Worm (Caenorhabditis elegans) whole organism, young adult: Measurements from ENCODE around the gene K11H12.9.

Experiments used
- D2030.7 ChIP-seq: fragments of 200-800 bp; sonication (Bioruptor generic); IDR thresholded peaks from 2 replicates; pipeline ENCODE4 v1.3.6; 2022; ENCODE audit warnings: missing genetic modification reagents, missing genetic modification characterization, missing compliant biosample characterization
- F22D6.2 ChIP-seq: sonication (generic microtip); optimal IDR thresholded peaks from 2 replicates; lab custom pipeline; 2016; ENCODE audit warnings: mild to moderate bottlenecking, missing genetic modification characterization, missing compliant biosample characterization
- F23B12.7 ChIP-seq: sonication (generic microtip); optimal IDR thresholded peaks from 2 replicates; lab custom pipeline; 2017; ENCODE audit warnings: missing genetic modification characterization, mild to moderate bottlenecking, missing compliant biosample characterization, antibody characterized with exemption, moderate library complexity; ENCODE audit not compliant: insufficient read depth
- F33H1.4 ChIP-seq: fragments of 200-800 bp; sonication (Bioruptor generic); IDR thresholded peaks from 2 replicates; pipeline ENCODE4 v1.3.6; 2022; ENCODE audit warnings: missing genetic modification reagents, missing genetic modification characterization, missing compliant biosample characterization
- F39B2.1 ChIP-seq: fragments of 200-800 bp; sonication (Bioruptor generic); IDR thresholded peaks from 2 replicates; pipeline ENCODE4 v1.3.6; 2022; ENCODE audit warnings: missing genetic modification reagents, missing genetic modification characterization, missing compliant biosample characterization
- F57A8.1 ChIP-seq: fragments of 200-800 bp; sonication (Bioruptor generic); optimal IDR thresholded peaks from 2 replicates; lab custom pipeline; 2018; ENCODE audit warnings: mild to moderate bottlenecking, missing genetic modification characterization, moderate library complexity, missing compliant biosample characterization
- K11D2.4 ChIP-seq: fragments of 200-800 bp; sonication (Bioruptor generic); IDR thresholded peaks from 2 replicates; pipeline ENCODE4 v1.3.6; 2022; ENCODE audit warnings: missing genetic modification reagents, missing genetic modification characterization, missing compliant biosample characterization
- Y79H2A.3 ChIP-seq: fragments of 200-800 bp; sonication (Bioruptor generic); conservative IDR thresholded peaks from 2 replicates; pipeline ENCODE4 v1.3.6; 2022; ENCODE audit warnings: missing genetic modification reagents, missing genetic modification characterization, missing compliant biosample characterization
- Y95B8A.8 ChIP-seq: fragments of 200-800 bp; sonication (Bioruptor generic); IDR thresholded peaks from 2 replicates; pipeline ENCODE4 v1.3.6; 2022; ENCODE audit warnings: missing genetic modification reagents, missing genetic modification characterization, missing compliant biosample characterization
- attf-3 ChIP-seq: fragments of 200-800 bp; sonication (Bioruptor generic); conservative IDR thresholded peaks from 2 replicates; pipeline ENCODE4 v1.3.6; 2022; ENCODE audit warnings: missing genetic modification reagents, missing genetic modification characterization, missing compliant biosample characterization
- attf-5 ChIP-seq: fragments of 200-800 bp; sonication (Bioruptor generic); optimal IDR thresholded peaks from 2 replicates; lab custom pipeline; 2018; ENCODE audit warnings: mild to moderate bottlenecking, missing genetic modification characterization, missing compliant biosample characterization
- attf-6 ChIP-seq: fragments of 200-800 bp; sonication (Bioruptor generic); IDR thresholded peaks from 2 replicates; pipeline ENCODE4 v1.3.6; 2022; ENCODE audit warnings: missing genetic modification reagents, missing genetic modification characterization, missing compliant biosample characterization
- bed-2 ChIP-seq: fragments of 200-800 bp; sonication (Bioruptor generic); IDR thresholded peaks from 2 replicates; pipeline ENCODE4 v1.3.6; 2022; ENCODE audit warnings: missing genetic modification reagents, missing genetic modification characterization, missing compliant biosample characterization
- ccch-3 ChIP-seq: fragments of 200-800 bp; sonication (Bioruptor generic); optimal IDR thresholded peaks from 2 replicates; lab custom pipeline; 2018; ENCODE audit warnings: mild to moderate bottlenecking, missing genetic modification characterization, missing compliant biosample characterization
- cebp-2 ChIP-seq: fragments of 200-800 bp; sonication (Bioruptor generic); IDR thresholded peaks from 2 replicates; pipeline ENCODE4 v1.3.6; 2022; ENCODE audit warnings: missing genetic modification characterization, missing compliant biosample characterization
- ceh-40 ChIP-seq: fragments of 200-800 bp; sonication (Bioruptor generic); IDR thresholded peaks from 2 replicates; pipeline ENCODE4 v1.3.6; 2022; ENCODE audit warnings: missing genetic modification characterization, missing compliant biosample characterization
- ceh-91 ChIP-seq: fragments of 200-800 bp; sonication (Bioruptor generic); IDR thresholded peaks from 2 replicates; pipeline ENCODE4 v1.3.6; 2022; ENCODE audit warnings: missing genetic modification reagents, missing genetic modification characterization, missing compliant biosample characterization
- die-1 ChIP-seq: sonication (generic microtip); optimal IDR thresholded peaks from 2 replicates; lab custom pipeline; 2016; ENCODE audit warnings: missing genotype, mild to moderate bottlenecking, missing genetic modification characterization, missing compliant biosample characterization
- dpl-1 ChIP-seq: fragments of 150-350 bp; optimal IDR thresholded peaks from 2 replicates; lab custom pipeline; 2014; ENCODE audit warnings: missing biosample characterization, missing genetic modification reagents, missing genetic modification characterization
- egl-18 ChIP-seq: fragments of 200-800 bp; sonication (Bioruptor generic); IDR thresholded peaks from 2 replicates; pipeline ENCODE4 v1.3.6; 2022; ENCODE audit warnings: missing genetic modification reagents, missing genetic modification characterization, missing compliant biosample characterization
- him-1 ChIP-seq: sonication (generic microtip); optimal IDR thresholded peaks from 2 replicates; lab custom pipeline; 2016; ENCODE audit warnings: missing genotype, missing genetic modification reagents, missing genetic modification characterization, missing compliant biosample characterization
- hsf-1 ChIP-seq: fragments of 200-800 bp; sonication (Bioruptor generic); IDR thresholded peaks from 2 replicates; pipeline ENCODE4 v1.3.6; 2022; ENCODE audit warnings: missing genetic modification reagents, missing genetic modification characterization, missing compliant biosample characterization
- let-526 ChIP-seq: fragments of 200-800 bp; sonication (Bioruptor generic); IDR thresholded peaks from 2 replicates; pipeline ENCODE4 v1.3.6; 2022; ENCODE audit warnings: missing genetic modification reagents, missing genetic modification characterization, missing compliant biosample characterization
- let-607 ChIP-seq, 2 experiments: fragments of 200-800 bp in 1 of 2; sonication (Bioruptor generic) in 1 of 2; sonication (generic microtip) in 1 of 2; optimal IDR thresholded peaks; 2 replicates each; lab custom pipeline; 2016 to 2018; ENCODE audit warnings: mild to moderate bottlenecking in 2 of 2, missing compliant biosample characterization in 2 of 2, missing genetic modification characterization in 2 of 2, moderate library complexity in 2 of 2, missing genotype in 1 of 2
- lin-26 ChIP-seq: fragments of 200-800 bp; sonication (Bioruptor generic); IDR thresholded peaks from 2 replicates; pipeline ENCODE4 v1.3.6; 2022; ENCODE audit warnings: missing genetic modification reagents, missing genetic modification characterization, missing compliant biosample characterization
- lsl-1 ChIP-seq: fragments of 200-800 bp; sonication (Bioruptor generic); optimal IDR thresholded peaks from 2 replicates; lab custom pipeline; 2018; ENCODE audit warnings: mild to moderate bottlenecking, missing genetic modification characterization, moderate library complexity, missing compliant biosample characterization
- lsy-27 ChIP-seq: sonication (generic microtip); optimal IDR thresholded peaks from 2 replicates; lab custom pipeline; 2017; ENCODE audit warnings: missing genetic modification characterization, mild to moderate bottlenecking, missing compliant biosample characterization, antibody characterized with exemption, missing genotype, borderline replicate concordance; ENCODE audit not compliant: insufficient read depth
- nfya-1 ChIP-seq: sonication (generic microtip); optimal IDR thresholded peaks from 2 replicates; lab custom pipeline; 2017; ENCODE audit warnings: antibody characterized with exemption, missing compliant biosample characterization, missing genetic modification characterization, borderline replicate concordance; ENCODE audit not compliant: insufficient read depth
- nfyb-1 ChIP-seq: fragments of 200-800 bp; sonication (Bioruptor generic); IDR thresholded peaks from 2 replicates; pipeline ENCODE4 v1.3.6; 2022; ENCODE audit warnings: missing genetic modification reagents, missing genetic modification characterization, missing compliant biosample characterization
- nhr-27 ChIP-seq: fragments of 200-800 bp; sonication (Bioruptor generic); optimal IDR thresholded peaks from 2 replicates; lab custom pipeline; 2018; ENCODE audit warnings: mild to moderate bottlenecking, missing genetic modification characterization, moderate library complexity, missing compliant biosample characterization
- nhr-80 ChIP-seq: sonication (generic microtip); optimal IDR thresholded peaks from 2 replicates; lab custom pipeline; 2016; ENCODE audit warnings: missing genetic modification characterization, missing compliant biosample characterization
- repo-1 ChIP-seq: sonication (generic microtip); optimal IDR thresholded peaks from 2 replicates; lab custom pipeline; 2017; ENCODE audit warnings: mild to moderate bottlenecking, missing genetic modification characterization, missing compliant biosample characterization
- sea-2 ChIP-seq: fragments of 200-800 bp; sonication (Bioruptor generic); IDR thresholded peaks from 2 replicates; pipeline ENCODE4 v1.3.6; 2022; ENCODE audit warnings: missing genetic modification characterization, missing compliant biosample characterization
- snpc-1.3 ChIP-seq: sonication (generic microtip); optimal IDR thresholded peaks from 2 replicates; lab custom pipeline; 2017; ENCODE audit warnings: missing genetic modification characterization, mild to moderate bottlenecking, missing compliant biosample characterization, antibody characterized with exemption, moderate library complexity, missing genotype, missing genetic modification reagents; ENCODE audit not compliant: insufficient read depth
- snpc-3.4 ChIP-seq: sonication (generic microtip); optimal IDR thresholded peaks from 2 replicates; lab custom pipeline; 2017; ENCODE audit warnings: missing genetic modification characterization, mild to moderate bottlenecking, missing compliant biosample characterization, antibody characterized with exemption, moderate library complexity, missing genotype, missing genetic modification reagents
- sptf-2 ChIP-seq: fragments of 200-800 bp; sonication (Bioruptor generic); optimal IDR thresholded peaks from 2 replicates; lab custom pipeline; 2018; ENCODE audit warnings: mild to moderate bottlenecking, missing genetic modification characterization, missing compliant biosample characterization
- tlf-1 ChIP-seq: fragments of 200-800 bp; sonication (Bioruptor generic); optimal IDR thresholded peaks from 2 replicates; lab custom pipeline; 2018; ENCODE audit warnings: mild to moderate bottlenecking, missing genetic modification characterization, missing compliant biosample characterization
- unc-130 ChIP-seq: sonication (generic microtip); optimal IDR thresholded peaks from 2 replicates; lab custom pipeline; 2016; ENCODE audit warnings: missing genetic modification reagents, missing genetic modification characterization, missing compliant biosample characterization
- ztf-22 ChIP-seq: fragments of 200-800 bp; sonication (Bioruptor generic); optimal IDR thresholded peaks from 2 replicates; lab custom pipeline; 2018; ENCODE audit warnings: mild to moderate bottlenecking, missing genetic modification characterization, moderate library complexity, missing compliant biosample characterization
- ztf-26 ChIP-seq: sonication (generic microtip); optimal IDR thresholded peaks from 2 replicates; lab custom pipeline; 2017; ENCODE audit warnings: missing genetic modification characterization, missing compliant biosample characterization
- ztf-28 ChIP-seq: fragments of 200-800 bp; sonication (Bioruptor generic); IDR thresholded peaks from 2 replicates; pipeline ENCODE4 v1.3.6; 2022; ENCODE audit warnings: missing genetic modification reagents, missing genetic modification characterization, missing compliant biosample characterization

K11H12.9 gene

DNA sequence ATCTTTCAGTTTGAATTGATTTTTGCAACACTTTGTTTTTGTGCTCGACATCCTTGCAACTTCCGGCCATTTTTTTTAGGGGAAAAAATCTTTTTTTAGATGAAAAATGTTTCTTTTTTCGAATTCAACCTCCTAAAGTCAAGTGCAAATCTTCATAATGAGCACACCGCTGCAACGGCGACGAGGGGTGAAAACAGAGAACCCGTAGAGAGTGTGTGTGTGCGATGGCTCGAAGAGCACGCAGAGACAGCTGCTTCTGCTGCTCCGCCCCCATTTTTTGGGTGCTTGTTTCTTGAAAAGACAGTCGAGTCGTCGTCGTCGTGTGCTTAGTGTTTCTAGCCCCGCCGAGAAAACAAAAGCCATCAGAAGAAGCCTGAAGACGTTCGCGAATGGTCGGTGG lies 43.4 kb upstream of the K11H12.9 start, which contains the start of gene inx-18:
Gene inx-18 (plus strand): TSS at position 301 of the 400 bp plus-strand sequence.
- no peak for TF ChIP-seq unc-130 (GFP tag; lab: Kevin White, UChicago)
- no peak for TF ChIP-seq nhr-27 (tag; lab: Kevin White, UChicago)
- no peak for TF ChIP-seq cebp-2 (GFP tag; lab: Robert Waterston, UW)
- no peak for TF ChIP-seq him-1
- no peak for TF ChIP-seq attf-6 (GFP tag; lab: Robert Waterston, UW)
- TF ChIP-seq lsl-1 (GFP tag; lab: Kevin White, UChicago), result no peak
- TF ChIP-seq nhr-80 (tag; lab: Kevin White, UChicago), result no peak
- TF ChIP-seq F33H1.4 (GFP tag; lab: Robert Waterston, UW), result no peak
- no peak for TF ChIP-seq sptf-2 (GFP tag; lab: Kevin White, UChicago)
- TF ChIP-seq let-607 (tag; optimal IDR thresholded peaks at IDR 0.05; lab: Kevin White, UChicago), result no peak
- TF ChIP-seq ceh-40 (GFP tag; lab: Robert Waterston, UW), result no peak
- TF ChIP-seq ztf-26, result no peak
- no peak for TF ChIP-seq nfya-1
- TF ChIP-seq egl-18 (GFP tag; lab: Robert Waterston, UW), result no peak
- TF ChIP-seq attf-3 (GFP tag; lab: Robert Waterston, UW), result no peak
- TF ChIP-seq F23B12.7 (tag; lab: Kevin White, UChicago), result no peak
- no peak for TF ChIP-seq nfyb-1 (GFP tag; lab: Robert Waterston, UW)
- no peak for TF ChIP-seq Y95B8A.8
- TF ChIP-seq F57A8.1 (GFP tag; lab: Kevin White, UChicago), result no peak

ce11 chrIV:607628-608027 lies 41.8 kb upstream of the K11H12.9 start:
- TF ChIP-seq D2030.7 (GFP tag; lab: Robert Waterston, UW) (no peak), ztf-28 (GFP tag; lab: Robert Waterston, UW) (no peak), ccch-3 (GFP tag; lab: Kevin White, UChicago) (no peak), bed-2 (GFP tag; lab: Robert Waterston, UW) (no peak), F57A8.1 (GFP tag; lab: Kevin White, UChicago) (no peak), let-526 (GFP tag; lab: Robert Waterston, UW) (no peak), ceh-91 (GFP tag; lab: Robert Waterston, UW) (no peak), attf-5 (GFP tag; lab: Kevin White, UChicago) (no peak), lin-26 (GFP tag; lab: Robert Waterston, UW) (no peak), ztf-22 (GFP tag; lab: Kevin White, UChicago) (no peak), tlf-1 (GFP tag; lab: Kevin White, UChicago) (no peak), lsl-1 (GFP tag; lab: Kevin White, UChicago) (no peak), F22D6.2 (tag; lab: Kevin White, UChicago) (no peak), lsy-27 (tag; lab: Kevin White, UChicago) (no peak), sea-2 (no peak), repo-1 (tag; lab: Kevin White, UChicago) (no peak)

ce11 chrIV:613155-613554 lies 36.3 kb upstream of the K11H12.9 start:
- TF ChIP-seq snpc-3.4 (tag; lab: Kevin White, UChicago), result no peak
- TF ChIP-seq dpl-1 (GFP tag; lab: Kevin White, UChicago), result no peak
- no peak for TF ChIP-seq K11D2.4 (GFP tag; lab: Robert Waterston, UW)
- TF ChIP-seq F39B2.1 (GFP tag; lab: Robert Waterston, UW), result no peak
- TF ChIP-seq hsf-1, result no peak
- no peak for TF ChIP-seq ztf-28 (GFP tag; lab: Robert Waterston, UW)
- TF ChIP-seq Y79H2A.3 (GFP tag; lab: Robert Waterston, UW), result no peak
- no peak for TF ChIP-seq die-1 (tag; lab: Kevin White, UChicago)
- TF ChIP-seq snpc-1.3, result no peak
